Worm (Caenorhabditis elegans) whole organism, late embryonic: Measurements from ENCODE around the gene nspb-4.
"Not testable (repeated sequence)": the region's sequence is repeated elsewhere in the genome, so short reads cannot be mapped to it uniquely, and the experiment has no call there.

Experiments used
- C38D4.7 ChIP-seq: fragments of 200-800 bp; sonication (Bioruptor generic); optimal IDR thresholded peaks from 2 replicates; lab custom pipeline; 2018; ENCODE audit warnings: mild to moderate bottlenecking, missing genetic modification characterization, moderate library complexity, missing compliant biosample characterization
- K09A11.1 ChIP-seq: sonication (generic microtip); optimal IDR thresholded peaks from 2 replicates; lab custom pipeline; 2017; ENCODE audit warnings: antibody characterized with exemption, mild to moderate bottlenecking, missing genetic modification characterization, missing compliant biosample characterization; ENCODE audit not compliant: insufficient read depth
- Y22D7AL.16 ChIP-seq: sonication (generic microtip); optimal IDR thresholded peaks from 2 replicates; lab custom pipeline; 2016; ENCODE audit warnings: missing genetic modification characterization, missing compliant biosample characterization
- ahr-1 ChIP-seq: sonication (generic microtip); optimal IDR thresholded peaks from 2 replicates; lab custom pipeline; 2016; ENCODE audit warnings: missing genetic modification characterization, missing compliant biosample characterization
- ama-1 ChIP-seq: fragments of 150-350 bp; optimal IDR thresholded peaks from 2 replicates; lab custom pipeline; 2014
- ceh-18 ChIP-seq: sonication (generic microtip); optimal IDR thresholded peaks from 2 replicates; lab custom pipeline; 2016; ENCODE audit warnings: missing genetic modification characterization, missing compliant biosample characterization
- ceh-19 ChIP-seq: fragments of 200-800 bp; sonication (Bioruptor generic); optimal IDR thresholded peaks from 2 replicates; lab custom pipeline; 2018; ENCODE audit warnings: mild to moderate bottlenecking, missing genetic modification characterization, missing compliant biosample characterization
- ceh-34 ChIP-seq: sonication (generic microtip); optimal IDR thresholded peaks from 2 replicates; lab custom pipeline; 2016; ENCODE audit warnings: mild to moderate bottlenecking, missing genetic modification characterization, missing compliant biosample characterization
- ceh-45 ChIP-seq: fragments of 200-800 bp; sonication (Bioruptor generic); IDR thresholded peaks from 2 replicates; pipeline ENCODE4 v1.3.6; 2022; ENCODE audit warnings: missing genetic modification reagents, missing genetic modification characterization, missing compliant biosample characterization
- ceh-48 ChIP-seq: sonication (generic microtip); optimal IDR thresholded peaks from 2 replicates; lab custom pipeline; 2016; ENCODE audit warnings: missing genetic modification characterization, inconsistent platforms, missing compliant biosample characterization
- che-1 ChIP-seq: sonication (generic microtip); optimal IDR thresholded peaks from 2 replicates; lab custom pipeline; 2016; ENCODE audit warnings: mild to moderate bottlenecking, missing genetic modification characterization, missing compliant biosample characterization
- elt-2 ChIP-seq: sonication (generic microtip); optimal IDR thresholded peaks from 2 replicates; lab custom pipeline; 2016; ENCODE audit warnings: missing genetic modification reagents, missing genetic modification characterization, missing compliant biosample characterization
- eyg-1 ChIP-seq: sonication (generic microtip); optimal IDR thresholded peaks from 2 replicates; lab custom pipeline; 2016; ENCODE audit warnings: missing genotype, missing genetic modification characterization, missing compliant biosample characterization
- fax-1 ChIP-seq: sonication (generic microtip); optimal IDR thresholded peaks from 2 replicates; lab custom pipeline; 2016; ENCODE audit warnings: missing genotype, missing genetic modification characterization, missing compliant biosample characterization
- hlh-13 ChIP-seq: fragments of 200-800 bp; sonication (Bioruptor generic); optimal IDR thresholded peaks from 2 replicates; lab custom pipeline; 2018; ENCODE audit warnings: mild to moderate bottlenecking, missing genetic modification characterization, missing compliant biosample characterization
- hlh-30 ChIP-seq: sonication (generic microtip); optimal IDR thresholded peaks from 2 replicates; lab custom pipeline; 2017; ENCODE audit warnings: antibody characterized with exemption, missing genetic modification characterization, missing compliant biosample characterization; ENCODE audit not compliant: insufficient read depth
- lim-6 ChIP-seq: sonication (generic microtip); optimal IDR thresholded peaks from 2 replicates; lab custom pipeline; 2016; ENCODE audit warnings: missing genetic modification characterization, missing compliant biosample characterization
- madf-2 ChIP-seq: sonication (generic microtip); optimal IDR thresholded peaks from 2 replicates; lab custom pipeline; 2017; ENCODE audit warnings: missing genetic modification characterization, missing compliant biosample characterization
- mec-3 ChIP-seq: sonication (generic microtip); optimal IDR thresholded peaks from 2 replicates; lab custom pipeline; 2016; ENCODE audit warnings: borderline replicate concordance, missing genetic modification characterization, missing compliant biosample characterization
- nfya-1 ChIP-seq: sonication (generic microtip); optimal IDR thresholded peaks from 2 replicates; lab custom pipeline; 2017; ENCODE audit warnings: missing genetic modification characterization, mild to moderate bottlenecking, missing compliant biosample characterization, antibody characterized with exemption, moderate library complexity
- npax-4 ChIP-seq: sonication (generic microtip); optimal IDR thresholded peaks from 2 replicates; lab custom pipeline; 2016; ENCODE audit warnings: missing genetic modification characterization, missing compliant biosample characterization
- pag-3 ChIP-seq: sonication (generic microtip); optimal IDR thresholded peaks from 2 replicates; lab custom pipeline; 2016; ENCODE audit warnings: missing compliant biosample characterization, missing genetic modification characterization, borderline replicate concordance
- pat-9 ChIP-seq: fragments of 200-800 bp; sonication (Bioruptor generic); optimal IDR thresholded peaks from 2 replicates; lab custom pipeline; 2018; ENCODE audit warnings: mild to moderate bottlenecking, missing genetic modification characterization, moderate library complexity, missing compliant biosample characterization
- pax-1 ChIP-seq: fragments of 150-350 bp; optimal IDR thresholded peaks from 2 replicates; lab custom pipeline; 2014; ENCODE audit warnings: missing biosample characterization, missing genetic modification characterization
- pros-1 ChIP-seq: fragments of 150-350 bp; optimal IDR thresholded peaks from 2 replicates; lab custom pipeline; 2014; ENCODE audit warnings: missing biosample characterization, missing genetic modification reagents, missing genetic modification characterization
- ref-2 ChIP-seq: sonication (generic microtip); optimal IDR thresholded peaks from 2 replicates; lab custom pipeline; 2016; ENCODE audit warnings: missing genetic modification characterization, missing compliant biosample characterization
- rnt-1 ChIP-seq: sonication (generic microtip); optimal IDR thresholded peaks from 2 replicates; lab custom pipeline; 2016; ENCODE audit warnings: missing genetic modification characterization, missing compliant biosample characterization
- sdc-2 ChIP-seq: sonication (generic microtip); optimal IDR thresholded peaks from 2 replicates; lab custom pipeline; 2016; ENCODE audit warnings: missing genotype, missing genetic modification characterization, missing compliant biosample characterization
- unc-86 ChIP-seq: sonication (generic microtip); optimal IDR thresholded peaks from 2 replicates; lab custom pipeline; 2016; ENCODE audit warnings: missing genetic modification characterization, missing compliant biosample characterization

Gene nspb-4

ce11 chrIV:6591010-6591746, 6.8 kb upstream of the nspb-4 start, which contains the start of the genes nspb-1 and nspb-2:
Gene nspb-1, minus strand, starts transcription at chrIV:6591110.
Gene nspb-2, plus strand, starts transcription at chrIV:6591696.
- not testable (repeated sequence) for TF ChIP-seq ama-1 (lab: Kevin White, UChicago); nfya-1 (tag; lab: Kevin White, UChicago); ref-2

ce11 chrIV:6594871-6595270, 3.1 kb upstream of the nspb-4 start, which contains the start of gene nspb-3:
Gene nspb-3, minus strand, starts transcription at chrIV:6594971.
- TF ChIP-seq ahr-1; elt-2; fax-1 (tag; lab: Kevin White, UChicago): not testable (repeated sequence)
- TF ChIP-seq, all 69 proteins: peak for 0; not testable (repeated sequence) for 69

- no peak for TF ChIP-seq eyg-1 (tag; lab: Kevin White, UChicago)
- no peak for TF ChIP-seq ref-2
- no peak for TF ChIP-seq ceh-45 (GFP tag; lab: Robert Waterston, UW)
Measured at ce11 chrIV:6595912-6596311, 2.1 kb upstream of the nspb-4 start, which contains the start of gene F38A5.22. Gene F38A5.22, minus strand, starts transcription at chrIV:6595940.

ce11 chrIV:6597298-6597697, 720 bp upstream of the nspb-4 start, which contains the start of gene F38A5.6:
Gene F38A5.6, minus strand, starts transcription at chrIV:6597398.
- no peak for TF ChIP-seq pat-9 (tag; lab: Kevin White, UChicago)
- TF ChIP-seq eyg-1 (tag; lab: Kevin White, UChicago): no peak
- no peak for TF ChIP-seq Y22D7AL.16 (tag; lab: Kevin White, UChicago)

ce11 chrIV:6598740-6599139, 722 bp downstream of the nspb-4 start, which contains the start of gene nspb-5:
Gene nspb-5, plus strand, starts transcription at chrIV:6599040.
- not testable (repeated sequence) for TF ChIP-seq rnt-1, ceh-48, pag-3 (tag; lab: Kevin White, UChicago)
- TF ChIP-seq, all 69 proteins: peak for 0; not testable (repeated sequence) for 69

- TF ChIP-seq pax-1 (tag; lab: Kevin White, UChicago) (no peak), sdc-2 (tag; lab: Kevin White, UChicago) (no peak), pros-1 (no peak), K09A11.1 (no peak), ceh-34 (no peak)
Measured at ce11 chrIV:6599447-6599846, 1.4 kb downstream of the nspb-4 start, which contains the start of gene F38A5.8. Gene F38A5.8, plus strand, starts transcription at chrIV:6599747.

ce11 chrIV:6601213-6601724, 3.3 kb downstream of the nspb-4 start, which contains the start of gene sup-36:
Gene sup-36, plus strand, starts transcription at chrIV:6601674.
- TF ChIP-seq ceh-48 (tag; lab: Kevin White, UChicago) (peak; percentile 40), hlh-30 (tag; lab: Kevin White, UChicago) (peak; percentile 5), ceh-19 (no peak)

- TF ChIP-seq madf-2 (no peak), che-1 (no peak), ceh-19 (no peak)
Measured at ce11 chrIV:6602376-6602775, 4.4 kb downstream of the nspb-4 start, which contains the start of gene F15B10.3. Gene F15B10.3, plus strand, starts transcription at chrIV:6602676.

ce11 chrIV:6603549-6603948, 5.5 kb downstream of the nspb-4 start:
- TF ChIP-seq mec-3 (tag; lab: Kevin White, UChicago) (no peak), npax-4 (no peak), C38D4.7 (GFP tag; lab: Kevin White, UChicago) (no peak), unc-86 (tag; lab: Kevin White, UChicago) (no peak), hlh-13 (no peak), ref-2 (no peak), pag-3 (tag; lab: Kevin White, UChicago) (no peak), lim-6 (tag; lab: Kevin White, UChicago) (no peak), K09A11.1 (no peak), ceh-18 (tag; lab: Kevin White, UChicago) (no peak), che-1 (no peak)
